Worm (Caenorhabditis elegans): ENCODE measurements around the gene EGAP1.1.
A peak's percentile ranks its signal among the peaks of the same experiment; 100 is the strongest.

The EGAP1.1 gene

ce11 chrIII:5948162-5948933 is 11.3 kb upstream of the EGAP1.1 start, which contains the start of the genes F25B5.6 and F25B5.3:
F25B5.6 (minus strand) TSS chrIII:5948733.
F25B5.3 (plus strand) TSS chrIII:5948883.
- peak; percentile 56 for TF ChIP-seq nhr-21 (tag; optimal IDR thresholded peaks at IDR 0.05)
- TF ChIP-seq C34F6.9 (tag; optimal IDR thresholded peaks at IDR 0.05): peak; percentile 20
- TF ChIP-seq unc-55 (GFP tag; optimal IDR thresholded peaks at IDR 0.05): peak; percentile 63
- TF ChIP-seq sma-9 (GFP tag; optimal IDR thresholded peaks at IDR 0.05): peak; percentile 8
- no peak for TF ChIP-seq sma-9 (tag; optimal IDR thresholded peaks at IDR 0.05)
- TF ChIP-seq nhr-77 (tag; optimal IDR thresholded peaks at IDR 0.05): no peak
- peak; percentile 33 for TF ChIP-seq ama-1 (optimal IDR thresholded peaks at IDR 0.05)
- peak; percentile 37 for TF ChIP-seq crh-2 (tag; optimal IDR thresholded peaks at IDR 0.05)
- peak; percentile 27 for TF ChIP-seq fos-1 (tag; optimal IDR thresholded peaks at IDR 0.05)
- peak; percentile 28 for TF ChIP-seq nhr-129 (tag; optimal IDR thresholded peaks at IDR 0.05)
- no peak for TF ChIP-seq ztf-1 (GFP tag; conservative IDR thresholded peaks at IDR 0.05)
- peak in 1 of 2 experiments; percentile 16 for TF ChIP-seq lsy-2 (tag; optimal IDR thresholded peaks at IDR 0.05)
- TF ChIP-seq R02D3.7 (tag; optimal IDR thresholded peaks at IDR 0.05): no peak
- TF ChIP-seq F13H6.1 (tag; optimal IDR thresholded peaks at IDR 0.05): no peak
- peak; percentile 34 for TF ChIP-seq gmeb-1 (tag; optimal IDR thresholded peaks at IDR 0.05)
- TF ChIP-seq lin-13 (GFP tag; optimal IDR thresholded peaks at IDR 0.05): peak; percentile 20

- peak; percentile 12 for TF ChIP-seq sma-3 (GFP tag; optimal IDR thresholded peaks at IDR 0.05)
- no peak for TF ChIP-seq lin-11 (tag; optimal IDR thresholded peaks at IDR 0.05)
Observed at ce11 chrIII:5945865-5946264, 8.8 kb upstream of the EGAP1.1 start, which contains the start of gene F25B5.5. F25B5.5 (minus strand) TSS chrIII:5946124.

ce11 chrIII:5943368-5944180 is 6.6 kb upstream of the EGAP1.1 start:
- TF ChIP-seq nhr-129 (tag; optimal IDR thresholded peaks at IDR 0.05) (peak; percentile 61), aly-2 (tag; optimal IDR thresholded peaks at IDR 0.05) (peak; percentile 27), sma-9 (GFP tag; optimal IDR thresholded peaks at IDR 0.05) (peak; percentile 9), sma-9 (tag; optimal IDR thresholded peaks at IDR 0.05) (no peak), nhr-21 (tag; optimal IDR thresholded peaks at IDR 0.05) (peak; percentile 92), lsy-2 (tag; optimal IDR thresholded peaks at IDR 0.05) (peak in 1 of 2 experiments; percentile 45), mbf-1 (tag; optimal IDR thresholded peaks at IDR 0.05) (no peak), skn-1 (tag; optimal IDR thresholded peaks at IDR 0.05) (peak; percentile 67), unc-39 (tag; optimal IDR thresholded peaks at IDR 0.05) (no peak), nhr-25 (tag; optimal IDR thresholded peaks at IDR 0.05) (peak; percentile 62), alr-1 (tag; optimal IDR thresholded peaks at IDR 0.05) (no peak), lin-13 (GFP tag; optimal IDR thresholded peaks at IDR 0.05) (peak; percentile 61), gmeb-1 (tag; optimal IDR thresholded peaks at IDR 0.05) (peak; percentile 34), sma-3 (GFP tag; optimal IDR thresholded peaks at IDR 0.05) (peak; percentile 63), Y55F3AM.14 (GFP tag; optimal IDR thresholded peaks at IDR 0.05) (peak; percentile 34), ama-1 (optimal IDR thresholded peaks at IDR 0.05) (peak; percentile 87), unc-55 (GFP tag; optimal IDR thresholded peaks at IDR 0.05) (peak; percentile 11), blmp-1 (tag; optimal IDR thresholded peaks at IDR 0.05; ENCODE audit: insufficient read depth) (peak; percentile 32), nhr-6 (tag; optimal IDR thresholded peaks at IDR 0.05) (peak; percentile 30), lin-11 (tag; optimal IDR thresholded peaks at IDR 0.05) (no peak), elt-3 (tag; optimal IDR thresholded peaks at IDR 0.05) (no peak), ztf-4 (tag; optimal IDR thresholded peaks at IDR 0.05) (peak; percentile 16), ZK546.5 (tag; optimal IDR thresholded peaks at IDR 0.05) (no peak), sem-4 (tag; optimal IDR thresholded peaks at IDR 0.05) (peak; percentile 50), F13H6.1 (tag; optimal IDR thresholded peaks at IDR 0.05) (peak; percentile 22), nhr-12 (tag; optimal IDR thresholded peaks at IDR 0.05) (peak; percentile 17), fos-1 (tag; optimal IDR thresholded peaks at IDR 0.05) (no peak), C34F6.9 (tag; optimal IDR thresholded peaks at IDR 0.05) (peak; percentile 14), crh-2 (tag; optimal IDR thresholded peaks at IDR 0.05) (peak; percentile 61)

ce11 chrIII:5942104-5942503 is 5.1 kb upstream of the EGAP1.1 start:
- TF ChIP-seq lin-39 (tag; optimal IDR thresholded peaks at IDR 0.05): no peak
- TF ChIP-seq lin-13 (GFP tag; optimal IDR thresholded peaks at IDR 0.05): no peak
- TF ChIP-seq snpc-4 (tag; optimal IDR thresholded peaks at IDR 0.05): no peak
- TF ChIP-seq peb-1 (tag; optimal IDR thresholded peaks at IDR 0.05): no peak
- no peak for TF ChIP-seq mbf-1 (tag; optimal IDR thresholded peaks at IDR 0.05)
- no peak for TF ChIP-seq elt-1 (tag; optimal IDR thresholded peaks at IDR 0.05)
- TF ChIP-seq unc-62 (GFP tag; optimal IDR thresholded peaks at IDR 0.05): no peak
- no peak for TF ChIP-seq nhr-129 (tag; optimal IDR thresholded peaks at IDR 0.05)
- no peak for TF ChIP-seq nhr-6 (tag; optimal IDR thresholded peaks at IDR 0.05)
- no peak for TF ChIP-seq R02D3.7 (tag; optimal IDR thresholded peaks at IDR 0.05)
- TF ChIP-seq ama-1 (optimal IDR thresholded peaks at IDR 0.05): no peak
